Worm (Caenorhabditis elegans) whole organism, L4 larva: ENCODE data around the gene col-40.

Experiments used
- D1046.2 ChIP-seq: fragments of 200-800 bp; sonication (Bioruptor generic); IDR thresholded peaks from 2 replicates; pipeline ENCODE4 v1.3.6; 2022; ENCODE audit warnings: missing genetic modification characterization, missing compliant biosample characterization
- F10B5.3 ChIP-seq: sonication (generic microtip); optimal IDR thresholded peaks from 2 replicates; lab custom pipeline; 2016; ENCODE audit warnings: mild to moderate bottlenecking, missing genetic modification characterization, missing compliant biosample characterization
- F26F4.8 ChIP-seq: fragments of 200-800 bp; sonication (Bioruptor generic); conservative IDR thresholded peaks from 2 replicates; pipeline ENCODE4 v1.3.6; 2022; ENCODE audit warnings: missing genetic modification characterization, missing compliant biosample characterization
- F37D6.2 ChIP-seq: sonication (generic microtip); optimal IDR thresholded peaks from 2 replicates; lab custom pipeline; 2016; ENCODE audit warnings: mild to moderate bottlenecking, missing genetic modification characterization, missing compliant biosample characterization
- F49E8.2 ChIP-seq: sonication (generic microtip); optimal IDR thresholded peaks from 2 replicates; lab custom pipeline; 2016; ENCODE audit warnings: missing compliant biosample characterization, mild to moderate bottlenecking, missing genetic modification characterization, borderline replicate concordance
- ZK337.2 ChIP-seq: fragments of 200-800 bp; sonication (Bioruptor generic); IDR thresholded peaks from 2 replicates; pipeline ENCODE4 v1.3.6; 2022; ENCODE audit warnings: missing genetic modification reagents, missing genetic modification characterization, missing compliant biosample characterization
- ceh-20 ChIP-seq: fragments of 200-800 bp; sonication (Bioruptor generic); IDR thresholded peaks from 2 replicates; pipeline ENCODE4 v1.3.6; 2022; ENCODE audit warnings: missing genetic modification reagents, missing genetic modification characterization, missing compliant biosample characterization
- ceh-62 ChIP-seq: sonication (generic microtip); optimal IDR thresholded peaks from 2 replicates; lab custom pipeline; 2017; ENCODE audit warnings: missing biosample characterization, missing genetic modification characterization
- ces-1 ChIP-seq: fragments of 150-350 bp; sonication (generic microtip); optimal IDR thresholded peaks from 4 replicates; lab custom pipeline; 2014; ENCODE audit warnings: missing biosample characterization, missing genetic modification reagents, missing genetic modification characterization
- daf-16 ChIP-seq, 3 experiments: sonication (generic microtip); optimal IDR thresholded peaks; 2 replicates each; lab custom pipeline; 2016 to 2017; ENCODE audit warnings: missing genetic modification characterization in 3 of 3, missing genetic modification reagents in 3 of 3, mild to moderate bottlenecking in 2 of 3, missing compliant biosample characterization in 2 of 3, missing biosample characterization in 1 of 3, moderate library complexity in 1 of 3
- daf-8 ChIP-seq: fragments of 200-800 bp; sonication (Bioruptor generic); IDR thresholded peaks from 2 replicates; pipeline ENCODE4 v1.3.6; 2022; ENCODE audit warnings: missing genetic modification characterization, missing compliant biosample characterization
- dmd-6 ChIP-seq: fragments of 200-800 bp; sonication (Bioruptor generic); IDR thresholded peaks from 2 replicates; pipeline ENCODE4 v1.3.6; 2022; ENCODE audit warnings: missing genetic modification reagents, missing genetic modification characterization, missing compliant biosample characterization
- dmd-9 ChIP-seq: fragments of 200-800 bp; sonication (Bioruptor generic); IDR thresholded peaks from 2 replicates; pipeline ENCODE4 v1.3.6; 2022; ENCODE audit warnings: missing genetic modification reagents, missing genetic modification characterization, missing compliant biosample characterization
- dpl-1 ChIP-seq: fragments of 150-350 bp; optimal IDR thresholded peaks from 2 replicates; lab custom pipeline; 2014; ENCODE audit warnings: missing biosample characterization, missing genetic modification reagents, missing genetic modification characterization
- egl-27 ChIP-seq: sonication (generic microtip); optimal IDR thresholded peaks from 3 replicates; lab custom pipeline; 2017; ENCODE audit warnings: missing biosample characterization, missing genetic modification reagents, missing genetic modification characterization
- egl-43 ChIP-seq: fragments of 200-800 bp; sonication (Bioruptor generic); IDR thresholded peaks from 2 replicates; pipeline ENCODE4 v1.3.6; 2022; ENCODE audit warnings: missing genetic modification reagents, missing genetic modification characterization, missing compliant biosample characterization
- fkh-10 ChIP-seq: fragments of 150-350 bp; optimal IDR thresholded peaks from 2 replicates; lab custom pipeline; 2014; ENCODE audit warnings: missing biosample characterization, missing genetic modification reagents, missing genetic modification characterization
- fos-1 ChIP-seq: fragments of 150-350 bp; optimal IDR thresholded peaks from 2 replicates; lab custom pipeline; 2014; ENCODE audit warnings: missing biosample characterization, missing genetic modification characterization
- gei-8 ChIP-seq: fragments of 200-800 bp; sonication (Bioruptor generic); optimal IDR thresholded peaks from 2 replicates; lab custom pipeline; 2018; ENCODE audit warnings: mild to moderate bottlenecking, missing genetic modification characterization, missing compliant biosample characterization
- hlh-11 ChIP-seq: fragments of 200-800 bp; sonication (Bioruptor generic); optimal IDR thresholded peaks from 2 replicates; lab custom pipeline; 2018; ENCODE audit warnings: mild to moderate bottlenecking, missing genetic modification characterization, missing compliant biosample characterization
- hmg-1.1 ChIP-seq: fragments of 200-800 bp; sonication (Bioruptor generic); IDR thresholded peaks from 2 replicates; pipeline ENCODE4 v1.3.6; 2022; ENCODE audit warnings: missing genetic modification reagents, missing genetic modification characterization, missing compliant biosample characterization
- lim-7 ChIP-seq: fragments of 200-800 bp; sonication (Bioruptor generic); IDR thresholded peaks from 2 replicates; pipeline ENCODE4 v1.3.6; 2022; ENCODE audit warnings: missing genetic modification characterization, missing compliant biosample characterization
- lin-1 ChIP-seq: fragments of 200-800 bp; sonication (Bioruptor generic); IDR thresholded peaks from 2 replicates; pipeline ENCODE4 v1.3.6; 2022; ENCODE audit warnings: missing genetic modification reagents, missing genetic modification characterization, missing compliant biosample characterization
- lin-15B ChIP-seq: fragments of 150-350 bp; sonication (generic microtip); optimal IDR thresholded peaks from 3 replicates; lab custom pipeline; 2014; ENCODE audit warnings: missing biosample characterization, missing genetic modification characterization
- lin-38 ChIP-seq: fragments of 200-800 bp; sonication (Bioruptor generic); IDR thresholded peaks from 2 replicates; pipeline ENCODE4 v1.3.6; 2022; ENCODE audit warnings: missing genetic modification reagents, missing genetic modification characterization, missing compliant biosample characterization
- lir-3 ChIP-seq: sonication (generic microtip); optimal IDR thresholded peaks from 2 replicates; lab custom pipeline; 2016; ENCODE audit warnings: mild to moderate bottlenecking, missing genetic modification characterization, missing compliant biosample characterization
- lsy-2 ChIP-seq, 2 experiments: fragments of 150-350 bp in 1 of 2; sonication (generic microtip) in 1 of 2; optimal IDR thresholded peaks; 2 replicates each; lab custom pipeline; 2014 to 2017; ENCODE audit warnings: missing biosample characterization in 2 of 2, missing genetic modification characterization in 2 of 2
- mdl-1 ChIP-seq, 2 experiments: fragments of 150-350 bp in 1 of 2; sonication (generic microtip) in 1 of 2; optimal IDR thresholded peaks; 2 replicates each; lab custom pipeline; 2014 to 2017; ENCODE audit warnings: missing biosample characterization in 2 of 2, missing genetic modification characterization in 2 of 2
- mdt-29 ChIP-seq: fragments of 200-800 bp; sonication (Bioruptor generic); IDR thresholded peaks from 2 replicates; pipeline ENCODE4 v1.3.6; 2022; ENCODE audit warnings: missing genetic modification reagents, missing genetic modification characterization, missing compliant biosample characterization
- mep-1 ChIP-seq: fragments of 150-350 bp; sonication (generic microtip); optimal IDR thresholded peaks from 3 replicates; lab custom pipeline; 2014; ENCODE audit warnings: missing biosample characterization, missing genetic modification characterization
- mxl-2 ChIP-seq: fragments of 200-800 bp; sonication (Bioruptor generic); conservative IDR thresholded peaks from 2 replicates; pipeline ENCODE4 v1.3.6; 2022; ENCODE audit warnings: missing genetic modification reagents, missing genetic modification characterization, missing compliant biosample characterization
- mxl-3 ChIP-seq: fragments of 200-800 bp; sonication (Bioruptor generic); optimal IDR thresholded peaks from 2 replicates; lab custom pipeline; 2018; ENCODE audit warnings: mild to moderate bottlenecking, missing genetic modification characterization, missing compliant biosample characterization
- nhr-10 ChIP-seq: fragments of 150-350 bp; optimal IDR thresholded peaks from 2 replicates; lab custom pipeline; 2014; ENCODE audit warnings: missing biosample characterization, missing genetic modification characterization
- nhr-102 ChIP-seq: sonication (generic microtip); optimal IDR thresholded peaks from 2 replicates; lab custom pipeline; 2016; ENCODE audit warnings: mild to moderate bottlenecking, missing genetic modification characterization, moderate library complexity, missing compliant biosample characterization
- nhr-11 ChIP-seq: fragments of 150-350 bp; optimal IDR thresholded peaks from 2 replicates; lab custom pipeline; 2014; ENCODE audit warnings: missing biosample characterization, missing genetic modification characterization
- nhr-237 ChIP-seq: sonication (generic microtip); optimal IDR thresholded peaks from 2 replicates; lab custom pipeline; 2017; ENCODE audit warnings: missing biosample characterization, missing genetic modification characterization
- nhr-41 ChIP-seq: fragments of 200-800 bp; sonication (Bioruptor generic); IDR thresholded peaks from 2 replicates; pipeline ENCODE4 v1.3.6; 2022; ENCODE audit warnings: missing genetic modification reagents, missing genetic modification characterization, missing compliant biosample characterization
- nhr-48 ChIP-seq: sonication (generic microtip); optimal IDR thresholded peaks from 2 replicates; lab custom pipeline; 2016; ENCODE audit warnings: mild to moderate bottlenecking, missing genetic modification characterization, missing compliant biosample characterization
- nhr-6 ChIP-seq: fragments of 150-350 bp; optimal IDR thresholded peaks from 2 replicates; lab custom pipeline; 2014; ENCODE audit warnings: missing biosample characterization, missing genetic modification characterization
- nhr-76 ChIP-seq: fragments of 150-350 bp; optimal IDR thresholded peaks from 2 replicates; lab custom pipeline; 2014; ENCODE audit warnings: missing biosample characterization, missing genetic modification characterization
- nhr-77 ChIP-seq: fragments of 150-350 bp; optimal IDR thresholded peaks from 2 replicates; lab custom pipeline; 2014; ENCODE audit warnings: missing biosample characterization, missing genetic modification characterization
- pqm-1 ChIP-seq: sonication (generic microtip); optimal IDR thresholded peaks from 2 replicates; lab custom pipeline; 2017; ENCODE audit warnings: missing biosample characterization, missing genetic modification characterization
- set-16 ChIP-seq: fragments of 200-800 bp; sonication (Bioruptor generic); IDR thresholded peaks from 2 replicates; pipeline ENCODE4 v1.3.6; 2022; ENCODE audit warnings: missing genetic modification reagents, missing genetic modification characterization, missing compliant biosample characterization
- snpc-1.2 ChIP-seq: fragments of 200-800 bp; sonication (Bioruptor generic); IDR thresholded peaks from 2 replicates; pipeline ENCODE4 v1.3.6; 2022; ENCODE audit warnings: missing genetic modification reagents, missing genetic modification characterization, missing compliant biosample characterization
- tag-97 ChIP-seq: fragments of 200-800 bp; sonication (Bioruptor generic); IDR thresholded peaks from 2 replicates; pipeline ENCODE4 v1.3.6; 2022; ENCODE audit warnings: missing genetic modification characterization, missing compliant biosample characterization
- unc-39 ChIP-seq: sonication (generic microtip); optimal IDR thresholded peaks from 2 replicates; lab custom pipeline; 2017; ENCODE audit warnings: missing biosample characterization, missing genetic modification characterization
- vab-7 ChIP-seq: fragments of 200-800 bp; sonication (Bioruptor generic); IDR thresholded peaks from 2 replicates; pipeline ENCODE4 v1.3.6; 2022; ENCODE audit warnings: missing genetic modification reagents, missing genetic modification characterization, missing compliant biosample characterization
- zag-1 ChIP-seq: fragments of 150-350 bp; optimal IDR thresholded peaks from 2 replicates; lab custom pipeline; 2014; ENCODE audit warnings: missing biosample characterization, missing genetic modification characterization
- zfp-3 ChIP-seq: fragments of 200-800 bp; sonication (Bioruptor generic); conservative IDR thresholded peaks from 2 replicates; pipeline ENCODE4 v1.3.6; 2022; ENCODE audit warnings: missing genetic modification reagents, missing genetic modification characterization, missing compliant biosample characterization
- zip-11 ChIP-seq: fragments of 200-800 bp; sonication (Bioruptor generic); IDR thresholded peaks from 2 replicates; pipeline ENCODE4 v1.3.6; 2022; ENCODE audit warnings: missing genetic modification characterization, missing compliant biosample characterization
- ztf-11 ChIP-seq: fragments of 150-350 bp; optimal IDR thresholded peaks from 2 replicates; lab custom pipeline; 2014; ENCODE audit warnings: missing biosample characterization, missing genetic modification characterization

The col-40 gene

ce11 chrII:1102209-1102608 is 4.6 kb downstream of the col-40 start:
- TF ChIP-seq vab-7 (GFP tag; lab: Robert Waterston, UW) = no peak
- 0 out of 2 replicates have a peak, but pooled peaks have one; percentile 18 for TF ChIP-seq lin-38 (GFP tag; lab: Robert Waterston, UW)
- TF ChIP-seq, all 104 proteins: peak for 1

- TF ChIP-seq mep-1 (tag; lab: Kevin White, UChicago) = no peak
- TF ChIP-seq snpc-1.2 = no peak
- no peak for TF ChIP-seq nhr-102 (tag; lab: Kevin White, UChicago)
- no peak for TF ChIP-seq lin-15B (tag; lab: Kevin White, UChicago)
- no peak for TF ChIP-seq zag-1 (tag; lab: Kevin White, UChicago)
- TF ChIP-seq F37D6.2 (tag; lab: Kevin White, UChicago) = no peak
- no peak for TF ChIP-seq gei-8
- no peak for TF ChIP-seq fos-1 (tag; lab: Kevin White, UChicago)
- TF ChIP-seq nhr-237 (tag; lab: Kevin White, UChicago) = no peak
- TF ChIP-seq dmd-6 (GFP tag; lab: Robert Waterston, UW) = peak; percentile 79
- TF ChIP-seq tag-97 (GFP tag; lab: Robert Waterston, UW) = no peak
- no peak for TF ChIP-seq ces-1 (GFP tag; lab: Kevin White, UChicago)
- TF ChIP-seq ceh-62 (tag; lab: Kevin White, UChicago) = no peak
- peak; percentile 64 for TF ChIP-seq hlh-11
- TF ChIP-seq fkh-10 = no peak
- no peak for TF ChIP-seq D1046.2 (GFP tag; lab: Robert Waterston, UW)
- TF ChIP-seq lsy-2 (tag; optimal IDR thresholded peaks at IDR 0.05; lab: Kevin White, UChicago) = no peak
- no peak for TF ChIP-seq nhr-48 (tag; lab: Kevin White, UChicago)
- TF ChIP-seq lim-7 (GFP tag; lab: Robert Waterston, UW) = no peak
- TF ChIP-seq daf-8 (GFP tag; lab: Robert Waterston, UW) = no peak
- TF ChIP-seq nhr-11 (tag; lab: Kevin White, UChicago) = no peak
- TF ChIP-seq mdl-1 (tag; optimal IDR thresholded peaks at IDR 0.05; lab: Kevin White, UChicago) = no peak
- TF ChIP-seq lir-3 (tag; lab: Kevin White, UChicago) = no peak
- TF ChIP-seq egl-43 (GFP tag; lab: Robert Waterston, UW) = no peak
- TF ChIP-seq hmg-1.1 (GFP tag; lab: Robert Waterston, UW) = no peak
- no peak for TF ChIP-seq nhr-10 (tag; lab: Kevin White, UChicago)
- no peak for TF ChIP-seq dpl-1 (GFP tag; lab: Kevin White, UChicago)
- TF ChIP-seq mxl-2 (GFP tag; lab: Robert Waterston, UW) = no peak
- no peak for TF ChIP-seq dmd-9 (GFP tag; lab: Robert Waterston, UW)
- TF ChIP-seq mxl-3 (GFP tag; lab: Kevin White, UChicago) = no peak
- TF ChIP-seq unc-39 = no peak
- peak; percentile 76 for TF ChIP-seq pqm-1 (tag; lab: Kevin White, UChicago)
- TF ChIP-seq F26F4.8 (GFP tag; lab: Robert Waterston, UW) = no peak
- no peak for TF ChIP-seq mdt-29 (GFP tag; lab: Robert Waterston, UW)
- TF ChIP-seq lin-1 (GFP tag; lab: Robert Waterston, UW) = peak; percentile 51; the same call in 1 of the 2 replicates
- no peak for TF ChIP-seq ceh-20
- no peak for TF ChIP-seq vab-7 (GFP tag; lab: Robert Waterston, UW)
- no peak for TF ChIP-seq nhr-6 (tag; lab: Kevin White, UChicago)
- TF ChIP-seq F10B5.3 (tag; lab: Kevin White, UChicago) = no peak
- TF ChIP-seq ZK337.2 (GFP tag; lab: Robert Waterston, UW) = no peak
- TF ChIP-seq egl-27 (tag; lab: Kevin White, UChicago) = no peak
- TF ChIP-seq zip-11 (GFP tag; lab: Robert Waterston, UW) = no peak
- no peak for TF ChIP-seq daf-16 (GFP tag; optimal IDR thresholded peaks at IDR 0.05; lab: Kevin White, UChicago)
- TF ChIP-seq daf-16 (tag; optimal IDR thresholded peaks at IDR 0.05; lab: Kevin White, UChicago) = peak; percentile 51
- no peak for TF ChIP-seq F49E8.2
- peak; percentile 10 for TF ChIP-seq nhr-77 (tag; lab: Kevin White, UChicago)
- TF ChIP-seq zfp-3 (GFP tag; lab: Robert Waterston, UW) = no peak
- no peak for TF ChIP-seq set-16 (GFP tag; lab: Robert Waterston, UW)
- no peak for TF ChIP-seq ztf-11 (tag; lab: Kevin White, UChicago)
- no peak for TF ChIP-seq nhr-41 (GFP tag; lab: Robert Waterston, UW)
- TF ChIP-seq nhr-76 (tag; lab: Kevin White, UChicago) = no peak
Measured at ce11 chrII:1101413-1101812, 5.4 kb downstream of the col-40 start.
